Fruit fly (Drosophila melanogaster): ENCODE measurements around the gene CG33060.

Gene CG33060

dm6 chr3L:16377768-16378764 is 47.2 kb downstream of the CG33060 start, which contains the start of gene roq:
Gene roq, minus strand, starts transcription at chr3L:16378566.
- TF ChIP-seq eg (GFP tag; IDR thresholded peaks at IDR 0.05) (no peak), CG6792 (GFP tag; optimal IDR thresholded peaks at IDR 0.05) (no peak), Lpt (GFP tag; optimal IDR thresholded peaks at IDR 0.05) (peak; percentile 9), esn (GFP tag; optimal IDR thresholded peaks at IDR 0.05) (peak; percentile 4), lz (GFP tag; optimal IDR thresholded peaks at IDR 0.05) (peak; percentile 1), Hr39 (GFP tag; optimal IDR thresholded peaks at IDR 0.05) (no peak), achi (GFP tag; optimal IDR thresholded peaks at IDR 0.05) (no peak), OdsH (GFP tag; optimal IDR thresholded peaks at IDR 0.05) (no peak), Eip78C (GFP tag) (peak; percentile 79), spab (GFP tag; optimal IDR thresholded peaks at IDR 0.05) (no peak), CG3919 (GFP tag; optimal IDR thresholded peaks at IDR 0.05) (no peak), Blimp-1 (GFP tag; optimal IDR thresholded peaks at IDR 0.05) (peak; percentile 89), Sox14 (GFP tag; optimal IDR thresholded peaks at IDR 0.05) (peak; percentile 76), dac (GFP tag; optimal IDR thresholded peaks at IDR 0.05) (no peak), CG31627 (GFP tag; optimal IDR thresholded peaks at IDR 0.05) (no peak), salr (GFP tag; optimal IDR thresholded peaks at IDR 0.05) (no peak), Eip93F (GFP tag; optimal IDR thresholded peaks at IDR 0.05) (peak; percentile 51), CG8632 (GFP tag; optimal IDR thresholded peaks at IDR 0.05) (no peak), CG3032 (tag; optimal IDR thresholded peaks at IDR 0.05) (peak; percentile 10)

- TF ChIP-seq dsx (GFP tag; optimal IDR thresholded peaks at IDR 0.05; ENCODE audit: poor library complexity, severe bottlenecking): no peak
Measured at dm6 chr3L:16380770-16381169, 49.9 kb downstream of the CG33060 start.
